Worm (Caenorhabditis elegans) whole organism, mixed stage, embryonic: ENCODE results near the gene nhr-272.

Experiments used
- M03D4.4 ChIP-seq: sonication (generic microtip); optimal IDR thresholded peaks from 2 replicates; lab custom pipeline; 2017; ENCODE audit warnings: mild to moderate bottlenecking, missing genetic modification characterization, missing compliant biosample characterization
- bed-3 ChIP-seq: fragments of 200-800 bp; sonication (Bioruptor generic); optimal IDR thresholded peaks from 3 replicates; lab custom pipeline; 2018; ENCODE audit warnings: mild to moderate bottlenecking, missing genetic modification characterization, moderate library complexity, missing compliant biosample characterization
- blmp-1 ChIP-seq: fragments of 150-350 bp; optimal IDR thresholded peaks from 2 replicates; lab custom pipeline; 2014; ENCODE audit warnings: missing biosample characterization, missing genetic modification characterization
- ceh-39 ChIP-seq: fragments of 150-350 bp; optimal IDR thresholded peaks from 2 replicates; lab custom pipeline; 2014; ENCODE audit warnings: missing biosample characterization, missing genetic modification characterization
- ceh-43 ChIP-seq: fragments of 200-800 bp; sonication (Bioruptor generic); optimal IDR thresholded peaks from 2 replicates; lab custom pipeline; 2018; ENCODE audit warnings: mild to moderate bottlenecking, missing genetic modification characterization, moderate library complexity, missing compliant biosample characterization
- ceh-83 ChIP-seq: fragments of 200-800 bp; sonication (Bioruptor generic); optimal IDR thresholded peaks from 2 replicates; lab custom pipeline; 2018; ENCODE audit warnings: mild to moderate bottlenecking, missing genetic modification characterization, missing compliant biosample characterization
- ces-1 ChIP-seq: fragments of 150-350 bp; optimal IDR thresholded peaks from 2 replicates; lab custom pipeline; 2014; ENCODE audit warnings: missing biosample characterization, missing genetic modification reagents, missing genetic modification characterization
- cnd-1 ChIP-seq: fragments of 200-800 bp; sonication (Bioruptor generic); optimal IDR thresholded peaks from 2 replicates; lab custom pipeline; 2018; ENCODE audit warnings: mild to moderate bottlenecking, missing genetic modification characterization, missing compliant biosample characterization
- drap-1 ChIP-seq: fragments of 200-800 bp; sonication (Bioruptor generic); optimal IDR thresholded peaks from 3 replicates; lab custom pipeline; 2018; ENCODE audit warnings: mild to moderate bottlenecking, missing genetic modification characterization, missing compliant biosample characterization
- elt-1 ChIP-seq: sonication (generic microtip); optimal IDR thresholded peaks from 2 replicates; lab custom pipeline; 2017; ENCODE audit warnings: missing genetic modification characterization, mild to moderate bottlenecking, missing compliant biosample characterization, antibody characterized with exemption, moderate library complexity, borderline replicate concordance; ENCODE audit not compliant: insufficient read depth
- elt-3 ChIP-seq: fragments of 150-350 bp; optimal IDR thresholded peaks from 2 replicates; lab custom pipeline; 2014; ENCODE audit warnings: missing biosample characterization, missing genetic modification characterization
- flh-1 ChIP-seq: fragments of 200-800 bp; sonication (Bioruptor generic); optimal IDR thresholded peaks from 2 replicates; lab custom pipeline; 2018; ENCODE audit warnings: mild to moderate bottlenecking, missing genetic modification characterization, moderate library complexity, missing compliant biosample characterization
- ham-2 ChIP-seq: fragments of 200-800 bp; sonication (Bioruptor generic); optimal IDR thresholded peaks from 2 replicates; lab custom pipeline; 2018; ENCODE audit warnings: mild to moderate bottlenecking, missing genetic modification characterization, missing compliant biosample characterization
- hlh-1 ChIP-seq: fragments of 150-350 bp; optimal IDR thresholded peaks from 2 replicates; lab custom pipeline; 2014; ENCODE audit warnings: missing biosample characterization, missing genetic modification reagents, missing genetic modification characterization
- lin-13 ChIP-seq: fragments of 150-350 bp; optimal IDR thresholded peaks from 2 replicates; lab custom pipeline; 2014; ENCODE audit warnings: missing biosample characterization, missing genetic modification characterization
- lin-32 ChIP-seq: fragments of 200-800 bp; sonication (Bioruptor generic); optimal IDR thresholded peaks from 2 replicates; lab custom pipeline; 2018; ENCODE audit warnings: mild to moderate bottlenecking, missing genetic modification characterization, missing compliant biosample characterization
- lsy-2 ChIP-seq: fragments of 150-350 bp; optimal IDR thresholded peaks from 2 replicates; lab custom pipeline; 2014; ENCODE audit warnings: missing biosample characterization, missing genetic modification characterization
- mab-5 ChIP-seq: fragments of 150-350 bp; optimal IDR thresholded peaks from 2 replicates; lab custom pipeline; 2014; ENCODE audit warnings: missing biosample characterization, missing genetic modification characterization
- mep-1 ChIP-seq: fragments of 150-350 bp; optimal IDR thresholded peaks from 2 replicates; lab custom pipeline; 2017; ENCODE audit warnings: missing biosample characterization, missing genetic modification reagents, missing genetic modification characterization, inconsistent platforms
- mls-2 ChIP-seq: sonication (generic microtip); optimal IDR thresholded peaks from 2 replicates; lab custom pipeline; 2016; ENCODE audit warnings: mild to moderate bottlenecking, missing genetic modification characterization, moderate library complexity, missing compliant biosample characterization
- nhr-12 ChIP-seq: fragments of 150-350 bp; optimal IDR thresholded peaks from 2 replicates; lab custom pipeline; 2014; ENCODE audit warnings: missing biosample characterization, missing genetic modification characterization
- nhr-2 ChIP-seq: fragments of 150-350 bp; optimal IDR thresholded peaks from 2 replicates; lab custom pipeline; 2014; ENCODE audit warnings: missing biosample characterization, missing genetic modification characterization
- nhr-237 ChIP-seq: fragments of 150-350 bp; optimal IDR thresholded peaks from 2 replicates; lab custom pipeline; 2014; ENCODE audit warnings: missing biosample characterization, missing genetic modification characterization
- nhr-28 ChIP-seq: fragments of 150-350 bp; optimal IDR thresholded peaks from 2 replicates; lab custom pipeline; 2014; ENCODE audit warnings: missing biosample characterization, missing genetic modification characterization
- nhr-76 ChIP-seq: sonication (generic microtip); optimal IDR thresholded peaks from 2 replicates; lab custom pipeline; 2017; ENCODE audit warnings: missing biosample characterization, missing genetic modification characterization
- pha-4 ChIP-seq: fragments of 150-350 bp; optimal IDR thresholded peaks from 2 replicates; lab custom pipeline; 2018; ENCODE audit warnings: missing biosample characterization, missing genetic modification reagents, missing genetic modification characterization
- sem-2 ChIP-seq: fragments of 200-800 bp; sonication (Bioruptor generic); optimal IDR thresholded peaks from 2 replicates; lab custom pipeline; 2018; ENCODE audit warnings: mild to moderate bottlenecking, missing genetic modification characterization, missing compliant biosample characterization
- snpc-4 ChIP-seq: fragments of 150-350 bp; optimal IDR thresholded peaks from 2 replicates; lab custom pipeline; 2014; ENCODE audit warnings: missing biosample characterization, missing genetic modification characterization
- sptf-1 ChIP-seq: sonication (generic microtip); optimal IDR thresholded peaks from 2 replicates; lab custom pipeline; 2017; ENCODE audit warnings: mild to moderate bottlenecking, missing genetic modification characterization, moderate library complexity, missing compliant biosample characterization
- tbx-8 ChIP-seq: fragments of 200-800 bp; sonication (Bioruptor generic); optimal IDR thresholded peaks from 2 replicates; lab custom pipeline; 2018; ENCODE audit warnings: mild to moderate bottlenecking, missing genetic modification characterization, moderate library complexity, missing compliant biosample characterization
- unc-120 ChIP-seq: sonication (generic microtip); optimal IDR thresholded peaks from 2 replicates; lab custom pipeline; 2017; ENCODE audit warnings: missing genetic modification characterization, missing compliant biosample characterization; ENCODE audit not compliant: poor library complexity, severe bottlenecking
- unc-39 ChIP-seq: fragments of 150-350 bp; optimal IDR thresholded peaks from 2 replicates; lab custom pipeline; 2014; ENCODE audit warnings: missing biosample characterization, missing genetic modification characterization
- unc-62 ChIP-seq: fragments of 150-350 bp; optimal IDR thresholded peaks from 2 replicates; lab custom pipeline; 2014; ENCODE audit warnings: missing biosample characterization, missing genetic modification reagents, missing genetic modification characterization
- zip-8 ChIP-seq: fragments of 150-350 bp; optimal IDR thresholded peaks from 2 replicates; lab custom pipeline; 2014; ENCODE audit warnings: missing biosample characterization, missing genetic modification characterization
- ztf-11 ChIP-seq: fragments of 150-350 bp; optimal IDR thresholded peaks from 2 replicates; lab custom pipeline; 2014; ENCODE audit warnings: missing biosample characterization, missing genetic modification characterization

The nhr-272 gene

ce11 chrX:12691740-12692383, 12.8 kb downstream of the nhr-272 start:
- TF ChIP-seq ham-2 (GFP tag; lab: Kevin White, UChicago) (peak; percentile 31), ceh-43 (GFP tag; lab: Kevin White, UChicago) (peak; percentile 24), sptf-1 (tag; lab: Kevin White, UChicago) (peak; percentile 54), unc-120 (tag; lab: Kevin White, UChicago) (peak; percentile 5), ces-1 (peak; percentile 71), lin-13 (tag; lab: Kevin White, UChicago) (peak; percentile 3), elt-1 (no peak), tbx-8 (GFP tag; lab: Kevin White, UChicago) (peak; percentile 3), lin-32 (GFP tag; lab: Kevin White, UChicago) (peak; percentile 23), unc-39 (tag; lab: Kevin White, UChicago) (no peak), ztf-11 (tag; lab: Kevin White, UChicago) (peak; percentile 30), drap-1 (GFP tag; lab: Kevin White, UChicago) (no peak), cnd-1 (tag; lab: Kevin White, UChicago) (peak; percentile 60), sem-2 (GFP tag; lab: Kevin White, UChicago) (peak; percentile 36), M03D4.4 (tag; lab: Kevin White, UChicago) (no peak), ceh-83 (GFP tag; lab: Kevin White, UChicago) (peak; percentile 73), mls-2 (tag; lab: Kevin White, UChicago) (peak; percentile 86)

ce11 chrX:12691306-12691705, 13.3 kb downstream of the nhr-272 start, which contains the start of gene ugt-50:
Gene ugt-50 (plus strand): TSS chrX:12691573.
- TF ChIP-seq mls-2 (tag; lab: Kevin White, UChicago) (no peak), ceh-39 (tag; lab: Kevin White, UChicago) (no peak), nhr-76 (tag; lab: Kevin White, UChicago) (no peak), hlh-1 (tag; lab: Kevin White, UChicago) (no peak), ces-1 (no peak), sem-2 (GFP tag; lab: Kevin White, UChicago) (no peak), snpc-4 (tag; lab: Kevin White, UChicago) (no peak), drap-1 (GFP tag; lab: Kevin White, UChicago) (no peak), ztf-11 (tag; lab: Kevin White, UChicago) (no peak), ceh-83 (GFP tag; lab: Kevin White, UChicago) (no peak), elt-3 (tag; lab: Kevin White, UChicago) (no peak), cnd-1 (tag; lab: Kevin White, UChicago) (no peak)

ce11 chrX:12690346-12690745, 14.3 kb downstream of the nhr-272 start:
- peak; percentile 97 for TF ChIP-seq unc-62
- no peak for TF ChIP-seq zip-8 (tag; lab: Kevin White, UChicago)
- peak; percentile 19 for TF ChIP-seq mep-1 (tag; lab: Kevin White, UChicago)
- no peak for TF ChIP-seq mls-2 (tag; lab: Kevin White, UChicago)
- TF ChIP-seq mab-5 (tag; lab: Kevin White, UChicago) = peak; percentile 34
- no peak for TF ChIP-seq sem-2 (GFP tag; lab: Kevin White, UChicago)
- peak; percentile 62 for TF ChIP-seq elt-1
- TF ChIP-seq, all 35 proteins: peak for 4

- TF ChIP-seq zip-8 (tag; lab: Kevin White, UChicago) = peak; percentile 40
- no peak for TF ChIP-seq ceh-43 (GFP tag; lab: Kevin White, UChicago)
- TF ChIP-seq sem-2 (GFP tag; lab: Kevin White, UChicago) = no peak
- TF ChIP-seq ces-1 = peak; percentile 86
Observed at ce11 chrX:12689869-12690268, 14.8 kb downstream of the nhr-272 start.

- TF ChIP-seq sem-2 (GFP tag; lab: Kevin White, UChicago) (no peak), ceh-83 (GFP tag; lab: Kevin White, UChicago) (no peak), hlh-1 (tag; lab: Kevin White, UChicago) (no peak), zip-8 (tag; lab: Kevin White, UChicago) (no peak), M03D4.4 (tag; lab: Kevin White, UChicago) (no peak), nhr-12 (tag; lab: Kevin White, UChicago) (no peak), bed-3 (GFP tag; lab: Kevin White, UChicago) (no peak), unc-39 (tag; lab: Kevin White, UChicago) (no peak), lsy-2 (no peak), snpc-4 (tag; lab: Kevin White, UChicago) (no peak), unc-62 (no peak), elt-1 (no peak), cnd-1 (tag; lab: Kevin White, UChicago) (peak; percentile 7), lin-13 (tag; lab: Kevin White, UChicago) (no peak), ztf-11 (tag; lab: Kevin White, UChicago) (peak; percentile 30), nhr-2 (tag; lab: Kevin White, UChicago) (peak; percentile 40), elt-3 (tag; lab: Kevin White, UChicago) (no peak), sptf-1 (tag; lab: Kevin White, UChicago) (peak; percentile 77), mab-5 (tag; lab: Kevin White, UChicago) (no peak), ces-1 (peak; percentile 85), pha-4 (tag; lab: Kevin White, UChicago) (no peak), unc-120 (tag; lab: Kevin White, UChicago) (no peak), flh-1 (GFP tag; lab: Kevin White, UChicago) (no peak), ceh-39 (tag; lab: Kevin White, UChicago) (no peak), mep-1 (tag; lab: Kevin White, UChicago) (no peak), tbx-8 (GFP tag; lab: Kevin White, UChicago) (no peak), nhr-237 (tag; lab: Kevin White, UChicago) (no peak), nhr-28 (tag; lab: Kevin White, UChicago) (no peak), drap-1 (GFP tag; lab: Kevin White, UChicago) (no peak), nhr-76 (tag; lab: Kevin White, UChicago) (no peak), ham-2 (GFP tag; lab: Kevin White, UChicago) (peak; percentile 68), blmp-1 (tag; lab: Kevin White, UChicago) (no peak), lin-32 (GFP tag; lab: Kevin White, UChicago) (no peak)
Observed at ce11 chrX:12688632-12689031, 16.0 kb downstream of the nhr-272 start.
